Worm (Caenorhabditis elegans) whole organism, young adult: Measurements from ENCODE around the gene M18.6.
A peak's percentile ranks its signal among the peaks of the same experiment; 100 is the strongest.

Experiments used
- B0261.1 ChIP-seq: sonication (generic microtip); optimal IDR thresholded peaks from 2 replicates; lab custom pipeline; 2016; ENCODE audit warnings: mild to moderate bottlenecking, missing genetic modification characterization, moderate library complexity, missing compliant biosample characterization
- F22D6.2 ChIP-seq: sonication (generic microtip); optimal IDR thresholded peaks from 2 replicates; lab custom pipeline; 2016; ENCODE audit warnings: mild to moderate bottlenecking, missing genetic modification characterization, missing compliant biosample characterization
- F37B4.10 ChIP-seq: fragments of 200-800 bp; sonication (Bioruptor generic); IDR thresholded peaks from 2 replicates; pipeline ENCODE4 v1.3.6; 2022; ENCODE audit warnings: missing genetic modification characterization, missing compliant biosample characterization
- F39B2.1 ChIP-seq: fragments of 200-800 bp; sonication (Bioruptor generic); IDR thresholded peaks from 2 replicates; pipeline ENCODE4 v1.3.6; 2022; ENCODE audit warnings: missing genetic modification reagents, missing genetic modification characterization, missing compliant biosample characterization
- F49E8.2 ChIP-seq: sonication (generic microtip); optimal IDR thresholded peaks from 3 replicates; lab custom pipeline; 2017; ENCODE audit warnings: missing genetic modification characterization, mild to moderate bottlenecking, missing compliant biosample characterization, antibody characterized with exemption, moderate library complexity; ENCODE audit not compliant: insufficient read depth
- F55B11.4 ChIP-seq: sonication (generic microtip); optimal IDR thresholded peaks from 2 replicates; lab custom pipeline; 2016; ENCODE audit warnings: missing compliant biosample characterization, missing genetic modification characterization, borderline replicate concordance; ENCODE audit not compliant: insufficient read depth
- Y53G8AR.9 ChIP-seq: fragments of 200-800 bp; sonication (Bioruptor generic); conservative IDR thresholded peaks from 2 replicates; pipeline ENCODE4 v1.3.6; 2022; ENCODE audit warnings: missing genetic modification reagents, missing genetic modification characterization, missing compliant biosample characterization
- Y67H2A.10 ChIP-seq: fragments of 200-800 bp; sonication (Bioruptor generic); conservative IDR thresholded peaks from 2 replicates; pipeline ENCODE4 v1.3.6; 2022; ENCODE audit warnings: missing genetic modification reagents, missing genetic modification characterization, missing compliant biosample characterization
- Y79H2A.3 ChIP-seq: fragments of 200-800 bp; sonication (Bioruptor generic); conservative IDR thresholded peaks from 2 replicates; pipeline ENCODE4 v1.3.6; 2022; ENCODE audit warnings: missing genetic modification reagents, missing genetic modification characterization, missing compliant biosample characterization
- Y95B8A.8 ChIP-seq: fragments of 200-800 bp; sonication (Bioruptor generic); IDR thresholded peaks from 2 replicates; pipeline ENCODE4 v1.3.6; 2022; ENCODE audit warnings: missing genetic modification reagents, missing genetic modification characterization, missing compliant biosample characterization
- akir-1 ChIP-seq: fragments of 200-800 bp; sonication (Bioruptor generic); optimal IDR thresholded peaks from 2 replicates; lab custom pipeline; 2018; ENCODE audit warnings: mild to moderate bottlenecking, missing genetic modification characterization, moderate library complexity, missing compliant biosample characterization
- ama-1 ChIP-seq, 3 experiments: fragments of 150-350 bp in 1 of 3; sonication (generic microtip) in 2 of 3; optimal IDR thresholded peaks; 2 replicates each; lab custom pipeline; 2014 to 2018; ENCODE audit warnings: missing biosample characterization in 2 of 3, missing genetic modification characterization in 2 of 3, missing genetic modification reagents in 2 of 3
- atf-7 ChIP-seq: sonication (generic microtip); optimal IDR thresholded peaks from 2 replicates; lab custom pipeline; 2017; ENCODE audit warnings: mild to moderate bottlenecking, missing genetic modification characterization, missing compliant biosample characterization
- athp-1 ChIP-seq: sonication (generic microtip); optimal IDR thresholded peaks from 2 replicates; lab custom pipeline; 2017; ENCODE audit warnings: mild to moderate bottlenecking, missing genetic modification characterization, missing compliant biosample characterization
- cebp-2 ChIP-seq: fragments of 200-800 bp; sonication (Bioruptor generic); IDR thresholded peaks from 2 replicates; pipeline ENCODE4 v1.3.6; 2022; ENCODE audit warnings: missing genetic modification characterization, missing compliant biosample characterization
- ceh-27 ChIP-seq: fragments of 200-800 bp; sonication (Bioruptor generic); optimal IDR thresholded peaks from 2 replicates; lab custom pipeline; 2018; ENCODE audit warnings: mild to moderate bottlenecking, missing genetic modification characterization, moderate library complexity, missing compliant biosample characterization
- die-1 ChIP-seq: sonication (generic microtip); optimal IDR thresholded peaks from 2 replicates; lab custom pipeline; 2016; ENCODE audit warnings: missing genotype, mild to moderate bottlenecking, missing genetic modification characterization, missing compliant biosample characterization
- dox-1 ChIP-seq: fragments of 200-800 bp; sonication (Bioruptor generic); IDR thresholded peaks from 2 replicates; pipeline ENCODE4 v1.3.6; 2022; ENCODE audit warnings: missing genetic modification reagents, missing genetic modification characterization, missing compliant biosample characterization
- dpff-1 ChIP-seq: sonication (generic microtip); optimal IDR thresholded peaks from 2 replicates; lab custom pipeline; 2017; ENCODE audit warnings: mild to moderate bottlenecking, missing genetic modification characterization, missing compliant biosample characterization
- egrh-3 ChIP-seq: fragments of 200-800 bp; sonication (Bioruptor generic); IDR thresholded peaks from 2 replicates; pipeline ENCODE4 v1.3.6; 2022; ENCODE audit warnings: missing genetic modification reagents, missing genetic modification characterization, missing compliant biosample characterization
- fkh-3 ChIP-seq: sonication (generic microtip); optimal IDR thresholded peaks from 2 replicates; lab custom pipeline; 2016; ENCODE audit warnings: mild to moderate bottlenecking, missing genetic modification characterization, missing compliant biosample characterization
- gei-17 ChIP-seq: fragments of 200-800 bp; sonication (Bioruptor generic); optimal IDR thresholded peaks from 2 replicates; lab custom pipeline; 2018; ENCODE audit warnings: mild to moderate bottlenecking, missing genetic modification characterization, missing compliant biosample characterization
- him-1 ChIP-seq: sonication (generic microtip); optimal IDR thresholded peaks from 2 replicates; lab custom pipeline; 2016; ENCODE audit warnings: missing genotype, missing genetic modification reagents, missing genetic modification characterization, missing compliant biosample characterization
- hlh-26 ChIP-seq: fragments of 200-800 bp; sonication (Bioruptor generic); conservative IDR thresholded peaks from 2 replicates; pipeline ENCODE4 v1.3.6; 2022; ENCODE audit warnings: missing genetic modification reagents, missing genetic modification characterization, missing compliant biosample characterization
- hrde-1 ChIP-seq: sonication (generic microtip); optimal IDR thresholded peaks from 2 replicates; lab custom pipeline; 2016; ENCODE audit warnings: missing genetic modification characterization, mild to moderate bottlenecking, missing compliant biosample characterization, moderate library complexity, missing genotype, missing genetic modification reagents, borderline replicate concordance
- hsf-1 ChIP-seq: fragments of 200-800 bp; sonication (Bioruptor generic); IDR thresholded peaks from 2 replicates; pipeline ENCODE4 v1.3.6; 2022; ENCODE audit warnings: missing genetic modification reagents, missing genetic modification characterization, missing compliant biosample characterization
- lin-40 ChIP-seq: sonication (generic microtip); optimal IDR thresholded peaks from 2 replicates; lab custom pipeline; 2016; ENCODE audit warnings: missing genetic modification characterization, mild to moderate bottlenecking, missing compliant biosample characterization, missing genotype, missing genetic modification reagents
- lir-1 ChIP-seq: fragments of 200-800 bp; sonication (Bioruptor generic); conservative IDR thresholded peaks from 2 replicates; pipeline ENCODE4 v1.3.6; 2022; ENCODE audit warnings: missing genetic modification reagents, missing genetic modification characterization, missing compliant biosample characterization
- madf-6 ChIP-seq: fragments of 200-800 bp; sonication (Bioruptor generic); IDR thresholded peaks from 2 replicates; pipeline ENCODE4 v1.3.6; 2022; ENCODE audit warnings: missing genetic modification reagents, missing genetic modification characterization, missing compliant biosample characterization
- madf-8 ChIP-seq: fragments of 200-800 bp; sonication (Bioruptor generic); conservative IDR thresholded peaks from 2 replicates; pipeline ENCODE4 v1.3.6; 2022; ENCODE audit warnings: missing genetic modification reagents, missing genetic modification characterization, missing compliant biosample characterization
- mes-4 ChIP-seq: sonication (generic microtip); optimal IDR thresholded peaks from 2 replicates; lab custom pipeline; 2016; ENCODE audit warnings: missing genotype, missing genetic modification characterization, missing compliant biosample characterization
- nfya-1 ChIP-seq: sonication (generic microtip); optimal IDR thresholded peaks from 2 replicates; lab custom pipeline; 2017; ENCODE audit warnings: antibody characterized with exemption, missing compliant biosample characterization, missing genetic modification characterization, borderline replicate concordance; ENCODE audit not compliant: insufficient read depth
- nfyb-1 ChIP-seq: fragments of 200-800 bp; sonication (Bioruptor generic); IDR thresholded peaks from 2 replicates; pipeline ENCODE4 v1.3.6; 2022; ENCODE audit warnings: missing genetic modification reagents, missing genetic modification characterization, missing compliant biosample characterization
- nhr-80 ChIP-seq: sonication (generic microtip); optimal IDR thresholded peaks from 2 replicates; lab custom pipeline; 2016; ENCODE audit warnings: missing genetic modification characterization, missing compliant biosample characterization
- pbrm-1 ChIP-seq: fragments of 200-800 bp; sonication (Bioruptor generic); IDR thresholded peaks from 2 replicates; pipeline ENCODE4 v1.3.6; 2022; ENCODE audit warnings: missing genetic modification reagents, missing genetic modification characterization, missing compliant biosample characterization
- rec-8 ChIP-seq, 2 experiments: sonication (generic microtip); optimal IDR thresholded peaks; 2 replicates each; lab custom pipeline; 2016; ENCODE audit warnings: mild to moderate bottlenecking in 2 of 2, missing genetic modification characterization in 2 of 2, missing genetic modification reagents in 2 of 2, missing genotype in 2 of 2, missing biosample characterization in 1 of 2, missing compliant biosample characterization in 1 of 2, moderate library complexity in 1 of 2
- rpc-1 ChIP-seq, 2 experiments: fragments of 150-350 bp in 1 of 2; sonication (generic microtip) in 1 of 2; optimal IDR thresholded peaks; 2 replicates each; lab custom pipeline; 2014 to 2018; ENCODE audit warnings: missing biosample characterization in 1 of 2, missing genetic modification characterization in 1 of 2, missing genetic modification reagents in 1 of 2, missing genotype in 1 of 2
- sea-2 ChIP-seq: fragments of 200-800 bp; sonication (Bioruptor generic); IDR thresholded peaks from 2 replicates; pipeline ENCODE4 v1.3.6; 2022; ENCODE audit warnings: missing genetic modification characterization, missing compliant biosample characterization
- snpc-4 ChIP-seq, 5 experiments: fragments of 150-350 bp in 1 of 5; sonication (generic microtip) in 4 of 5; optimal IDR thresholded peaks; 2 replicates each; lab custom pipeline; 2014 to 2018; ENCODE audit warnings: missing genetic modification characterization in 5 of 5, missing biosample characterization in 3 of 5, antibody characterized with exemption in 2 of 5, mild to moderate bottlenecking in 2 of 5, missing compliant biosample characterization in 2 of 5, missing genotype in 2 of 5, moderate library complexity in 2 of 5, missing genetic modification reagents in 1 of 5
- somi-1 ChIP-seq: fragments of 200-800 bp; sonication (Bioruptor generic); optimal IDR thresholded peaks from 2 replicates; lab custom pipeline; 2018; ENCODE audit warnings: mild to moderate bottlenecking, missing genetic modification characterization, missing compliant biosample characterization
- tlf-1 ChIP-seq: fragments of 200-800 bp; sonication (Bioruptor generic); optimal IDR thresholded peaks from 2 replicates; lab custom pipeline; 2018; ENCODE audit warnings: mild to moderate bottlenecking, missing genetic modification characterization, missing compliant biosample characterization
- unc-62 ChIP-seq: fragments of 150-350 bp; optimal IDR thresholded peaks from 2 replicates; lab custom pipeline; 2014; ENCODE audit warnings: missing biosample characterization, missing genetic modification reagents, missing genetic modification characterization
- zfh-2 ChIP-seq: fragments of 200-800 bp; sonication (Bioruptor generic); conservative IDR thresholded peaks from 2 replicates; pipeline ENCODE4 v1.3.6; 2022; ENCODE audit warnings: missing genetic modification reagents, missing genetic modification characterization, missing compliant biosample characterization
- ztf-18 ChIP-seq: sonication (generic microtip); optimal IDR thresholded peaks from 2 replicates; lab custom pipeline; 2016; ENCODE audit warnings: missing genotype, mild to moderate bottlenecking, missing genetic modification characterization, missing compliant biosample characterization
- ztf-22 ChIP-seq: fragments of 200-800 bp; sonication (Bioruptor generic); optimal IDR thresholded peaks from 2 replicates; lab custom pipeline; 2018; ENCODE audit warnings: mild to moderate bottlenecking, missing genetic modification characterization, moderate library complexity, missing compliant biosample characterization
- ztf-25 ChIP-seq: fragments of 200-800 bp; sonication (Bioruptor generic); IDR thresholded peaks from 2 replicates; pipeline ENCODE4 v1.3.6; 2022; ENCODE audit warnings: missing genetic modification reagents, missing genetic modification characterization, missing compliant biosample characterization
- ztf-6 ChIP-seq: fragments of 200-800 bp; sonication (Bioruptor generic); IDR thresholded peaks from 2 replicates; pipeline ENCODE4 v1.3.6; 2022; ENCODE audit warnings: missing genetic modification reagents, missing genetic modification characterization, missing compliant biosample characterization

Gene M18.6

DNA sequence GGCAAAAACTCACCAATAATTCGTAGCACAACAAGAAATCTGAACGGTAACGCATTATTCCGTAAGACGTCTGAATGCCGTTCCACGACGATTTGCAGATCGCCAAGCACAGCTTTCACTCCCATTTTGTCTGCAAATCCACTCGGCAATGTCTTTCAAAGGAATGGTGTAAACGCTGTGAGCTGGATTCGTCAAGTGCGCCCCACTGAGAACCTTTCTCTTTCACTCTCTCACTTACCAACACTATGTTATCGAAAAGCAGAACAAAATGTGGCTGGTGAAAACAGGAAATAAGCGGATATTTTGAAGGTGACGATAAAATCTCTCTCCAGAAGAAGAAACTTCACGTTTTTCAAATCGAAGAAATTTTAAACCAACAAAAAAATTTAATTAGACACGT lies 32.2 kb upstream of the M18.6 start (continued):
- TF ChIP-seq F49E8.2 (tag; lab: Kevin White, UChicago): no peak
- TF ChIP-seq nhr-80 (tag; lab: Kevin White, UChicago): peak; percentile 14
- no peak for TF ChIP-seq zfh-2
- no peak for TF ChIP-seq fkh-3 (tag; lab: Kevin White, UChicago)
- no peak for TF ChIP-seq F22D6.2 (tag; lab: Kevin White, UChicago)
- no peak for TF ChIP-seq ztf-25 (GFP tag; lab: Robert Waterston, UW)
- peak; percentile 1 for TF ChIP-seq ama-1 (optimal IDR thresholded peaks at IDR 0.05; lab: Kevin White, UChicago)
- no peak for TF ChIP-seq ama-1 (GFP tag; optimal IDR thresholded peaks at IDR 0.05; lab: Kevin White, UChicago)
- TF ChIP-seq atf-7 (tag; lab: Kevin White, UChicago): no peak
- TF ChIP-seq pbrm-1 (GFP tag; lab: Robert Waterston, UW): no peak
- no peak for TF ChIP-seq rec-8 (tag; optimal IDR thresholded peaks at IDR 0.05; lab: Kevin White, UChicago)
- no peak for TF ChIP-seq Y67H2A.10 (GFP tag; lab: Robert Waterston, UW)
- no peak for TF ChIP-seq F55B11.4 (tag; lab: Kevin White, UChicago)
- no peak for TF ChIP-seq snpc-4 (GFP tag; optimal IDR thresholded peaks at IDR 0.05; lab: Kevin White, UChicago)
- TF ChIP-seq snpc-4 (tag; optimal IDR thresholded peaks at IDR 0.05; lab: Kevin White, UChicago): no peak
- TF ChIP-seq cebp-2 (GFP tag; lab: Robert Waterston, UW): 0 out of 2 replicates have a peak, but pooled peaks have one; percentile 43
- TF ChIP-seq hlh-26: no peak
- TF ChIP-seq Y79H2A.3 (GFP tag; lab: Robert Waterston, UW): no peak
- no peak for TF ChIP-seq nfyb-1 (GFP tag; lab: Robert Waterston, UW)
- TF ChIP-seq ztf-22: no peak
- no peak for TF ChIP-seq madf-8 (GFP tag; lab: Robert Waterston, UW)
- TF ChIP-seq lir-1: no peak
- no peak for TF ChIP-seq somi-1 (GFP tag; lab: Kevin White, UChicago)
- TF ChIP-seq mes-4: no peak
- TF ChIP-seq ztf-6 (GFP tag; lab: Robert Waterston, UW): no peak
- TF ChIP-seq ztf-18 (tag; lab: Kevin White, UChicago): no peak
- TF ChIP-seq him-1 (tag; lab: Kevin White, UChicago): no peak
- no peak for TF ChIP-seq athp-1 (tag; lab: Kevin White, UChicago)
- no peak for TF ChIP-seq B0261.1 (tag; lab: Kevin White, UChicago)
- 0 out of 2 replicates have a peak, but pooled peaks have one; percentile 15 for TF ChIP-seq hsf-1 (GFP tag; lab: Robert Waterston, UW)
- TF ChIP-seq Y53G8AR.9: no peak
- TF ChIP-seq dpff-1 (tag; lab: Kevin White, UChicago): no peak
- TF ChIP-seq die-1 (tag; lab: Kevin White, UChicago): no peak
- TF ChIP-seq rpc-1 (optimal IDR thresholded peaks at IDR 0.05; lab: Kevin White, UChicago): no peak
- TF ChIP-seq rpc-1 (tag; optimal IDR thresholded peaks at IDR 0.05; lab: Kevin White, UChicago): no peak
- no peak for TF ChIP-seq egrh-3 (GFP tag; lab: Robert Waterston, UW)
- no peak for TF ChIP-seq tlf-1
- no peak for TF ChIP-seq sea-2 (GFP tag; lab: Robert Waterston, UW)
- TF ChIP-seq ceh-27 (GFP tag; lab: Kevin White, UChicago): peak; percentile 39
- TF ChIP-seq F39B2.1: no peak
- no peak for TF ChIP-seq gei-17 (GFP tag; lab: Kevin White, UChicago)
- no peak for TF ChIP-seq akir-1 (GFP tag; lab: Kevin White, UChicago)
- TF ChIP-seq unc-62 (GFP tag; lab: Kevin White, UChicago): no peak
- no peak for TF ChIP-seq dox-1 (GFP tag; lab: Robert Waterston, UW)
- peak; percentile 35; the same call in 1 of the 2 replicates for TF ChIP-seq madf-6
- TF ChIP-seq hrde-1 (tag; lab: Kevin White, UChicago): peak; percentile 19
- TF ChIP-seq nfya-1: no peak
- TF ChIP-seq F37B4.10 (GFP tag; lab: Robert Waterston, UW): no peak
- no peak for TF ChIP-seq lin-40 (tag; lab: Kevin White, UChicago)
- no peak for TF ChIP-seq Y95B8A.8 (GFP tag; lab: Robert Waterston, UW)
